Worm (Caenorhabditis elegans): ENCODE measurements around the gene srh-308.

DNA sequence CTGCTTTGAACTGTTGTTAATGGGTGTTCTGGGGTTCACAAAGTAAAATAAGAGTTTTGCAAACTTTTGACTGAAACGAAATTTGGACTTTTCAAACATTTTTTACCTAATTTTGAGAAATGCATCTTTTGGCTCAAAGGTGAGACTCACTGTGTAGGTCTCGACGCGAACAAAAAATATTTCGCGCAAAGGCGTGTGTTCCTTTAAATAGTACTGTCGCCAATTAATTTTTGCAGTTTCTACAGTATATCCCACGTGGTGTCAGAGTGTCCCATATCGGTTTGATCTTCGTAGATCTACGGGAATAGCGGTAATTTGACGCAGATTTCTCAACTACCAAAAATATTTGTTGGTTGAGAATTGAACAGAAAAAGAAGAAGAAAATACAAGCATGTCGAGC lies 3.7 kb downstream of the srh-308 start:
- TF ChIP-seq ama-1 (optimal IDR thresholded peaks at IDR 0.05), result no peak
- no peak for TF ChIP-seq unc-86 (tag; optimal IDR thresholded peaks at IDR 0.05)
- no peak for TF ChIP-seq ttx-3 (tag; optimal IDR thresholded peaks at IDR 0.05)
- TF ChIP-seq ceh-2 (tag; optimal IDR thresholded peaks at IDR 0.05), result no peak
